Worm (Caenorhabditis elegans): ENCODE data around the gene ampd-1.

ampd-1 gene

DNA sequence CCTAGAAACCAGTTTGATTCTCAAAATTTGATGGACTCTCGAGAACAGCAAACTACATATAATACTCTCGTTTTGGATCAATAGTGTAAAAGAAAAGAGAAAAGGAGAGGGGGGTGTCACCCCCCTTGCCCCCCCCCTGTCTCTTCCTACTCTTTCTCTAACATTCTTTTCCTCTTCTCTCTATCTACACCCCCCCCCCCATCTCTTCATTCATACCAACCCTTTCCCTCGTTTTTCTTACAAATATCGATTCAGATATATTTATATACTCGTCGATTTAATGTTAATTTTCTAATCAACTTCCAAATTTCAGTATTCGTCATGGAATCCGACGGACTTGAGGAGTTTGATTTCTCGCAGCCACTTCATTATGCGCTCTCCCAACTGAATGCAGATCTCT, 28.0 kb downstream of the ampd-1 start, which contains the start of gene EGAP2.1:
Gene EGAP2.1, plus strand, starts transcription at position 301 of the 400 bp plus-strand sequence.
- TF ChIP-seq pax-3 (tag; optimal IDR thresholded peaks at IDR 0.05) (no peak), blmp-1 (tag; optimal IDR thresholded peaks at IDR 0.05) (peak; percentile 4)

ce11 chrII:5234728-5235127, 31.6 kb downstream of the ampd-1 start:
- no peak for TF ChIP-seq unc-98 (GFP tag; IDR thresholded peaks at IDR 0.05)
- TF ChIP-seq elt-2 (tag; optimal IDR thresholded peaks at IDR 0.05), result peak; percentile 87
- TF ChIP-seq fkh-10 (GFP tag; optimal IDR thresholded peaks at IDR 0.05), result no peak
- TF ChIP-seq ceh-90 (tag; optimal IDR thresholded peaks at IDR 0.05), result no peak
- TF ChIP-seq lsy-2 (tag; optimal IDR thresholded peaks at IDR 0.05), result no peak
- no peak for TF ChIP-seq Y116A8C.19 (tag; optimal IDR thresholded peaks at IDR 0.05; ENCODE audit: borderline replicate concordance)
- no peak for TF ChIP-seq fkh-4 (tag; optimal IDR thresholded peaks at IDR 0.05; ENCODE audit: borderline replicate concordance)
- TF ChIP-seq skn-1 (tag; optimal IDR thresholded peaks at IDR 0.05), result no peak
- TF ChIP-seq snu-23 (GFP tag; optimal IDR thresholded peaks at IDR 0.05), result no peak
- TF ChIP-seq lin-35 (GFP tag; optimal IDR thresholded peaks at IDR 0.05), result peak in 1 of 2 experiments; percentile 24
- no peak for TF ChIP-seq ztf-11 (tag; optimal IDR thresholded peaks at IDR 0.05)
- TF ChIP-seq efl-1 (optimal IDR thresholded peaks at IDR 0.05), result no peak
- TF ChIP-seq efl-1 (GFP tag; optimal IDR thresholded peaks at IDR 0.05 in 1 of 2), result peak in 1 of 2 experiments; percentile 39
- TF ChIP-seq nhr-237 (tag; optimal IDR thresholded peaks at IDR 0.05), result no peak
- TF ChIP-seq lin-13 (GFP tag; optimal IDR thresholded peaks at IDR 0.05), result no peak
- TF ChIP-seq xbp-1 (tag; optimal IDR thresholded peaks at IDR 0.05), result no peak
- TF ChIP-seq egl-27 (tag; optimal IDR thresholded peaks at IDR 0.05), result no peak

DNA sequence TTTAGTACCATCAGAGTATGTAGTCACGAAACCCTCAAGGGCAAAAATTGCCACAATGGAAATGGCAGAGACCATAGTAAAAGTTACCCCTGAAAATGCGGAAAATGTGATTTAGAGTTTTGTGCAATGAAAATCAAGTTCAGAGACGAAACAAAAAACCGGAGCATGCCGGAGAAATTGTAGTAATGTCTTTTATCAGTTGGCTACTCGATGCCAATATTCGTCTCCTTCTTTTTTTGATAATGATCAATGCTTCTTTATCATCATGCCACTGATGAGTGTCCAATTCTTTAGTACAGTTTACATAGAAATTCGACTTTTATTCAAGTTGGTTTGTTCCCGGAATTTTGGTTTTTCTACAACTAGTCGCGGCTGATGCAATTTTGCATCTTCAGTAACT, 32.6 kb downstream of the ampd-1 start, which contains the start of gene pho-1:
Gene pho-1, minus strand, starts transcription at position 89 of the 400 bp plus-strand sequence.
- TF ChIP-seq efl-1 (optimal IDR thresholded peaks at IDR 0.05), result no peak
- TF ChIP-seq efl-1 (GFP tag; optimal IDR thresholded peaks at IDR 0.05 in 1 of 2), result peak in 1 of 2 experiments; percentile 29
- no peak for TF ChIP-seq unc-30 (tag; optimal IDR thresholded peaks at IDR 0.05)
- TF ChIP-seq Y116A8C.19 (tag; optimal IDR thresholded peaks at IDR 0.05; ENCODE audit: borderline replicate concordance), result no peak
- no peak for TF ChIP-seq tbx-2 (tag; optimal IDR thresholded peaks at IDR 0.05)
- no peak for TF ChIP-seq unc-86 (tag; optimal IDR thresholded peaks at IDR 0.05)
- TF ChIP-seq elt-2 (tag; optimal IDR thresholded peaks at IDR 0.05), result peak; percentile 62
- no peak for TF ChIP-seq nhr-28 (tag; optimal IDR thresholded peaks at IDR 0.05)
- TF ChIP-seq nhr-20 (tag; optimal IDR thresholded peaks at IDR 0.05), result no peak
- TF ChIP-seq lin-35 (GFP tag; optimal IDR thresholded peaks at IDR 0.05), result no peak

ce11 chrII:5237699-5238098, 34.6 kb downstream of the ampd-1 start:
- TF ChIP-seq hlh-17 (GFP tag; optimal IDR thresholded peaks at IDR 0.05; ENCODE audit: borderline replicate concordance), result no peak
- TF ChIP-seq egl-13 (tag; optimal IDR thresholded peaks at IDR 0.05), result no peak
- no peak for TF ChIP-seq ets-5 (GFP tag; IDR thresholded peaks at IDR 0.05)
- TF ChIP-seq mdl-1 (tag; optimal IDR thresholded peaks at IDR 0.05), result peak in 1 of 2 experiments; percentile 27
- TF ChIP-seq efl-3 (GFP tag; optimal IDR thresholded peaks at IDR 0.05), result no peak
- no peak for TF ChIP-seq hlh-4 (tag; optimal IDR thresholded peaks at IDR 0.05)
- peak in 1 of 2 experiments; percentile 21 for TF ChIP-seq lsy-2 (tag; optimal IDR thresholded peaks at IDR 0.05)
- TF ChIP-seq nhr-19 (GFP tag; conservative IDR thresholded peaks at IDR 0.05), result peak; percentile 44
- peak; percentile 20 for TF ChIP-seq swsn-7 (tag; optimal IDR thresholded peaks at IDR 0.05)
- TF ChIP-seq tlp-1 (tag; optimal IDR thresholded peaks at IDR 0.05), result no peak
- TF ChIP-seq rnt-1 (tag; optimal IDR thresholded peaks at IDR 0.05), result peak; percentile 43
- no peak for TF ChIP-seq Y116A8C.19 (tag; optimal IDR thresholded peaks at IDR 0.05; ENCODE audit: borderline replicate concordance)
- TF ChIP-seq irx-1 (tag; optimal IDR thresholded peaks at IDR 0.05), result no peak
- TF ChIP-seq lin-39 (tag; optimal IDR thresholded peaks at IDR 0.05), result no peak
- no peak for TF ChIP-seq mef-2 (tag; optimal IDR thresholded peaks at IDR 0.05)
- TF ChIP-seq aha-1 (tag; optimal IDR thresholded peaks at IDR 0.05), result no peak
- TF ChIP-seq mab-9 (GFP tag; IDR thresholded peaks at IDR 0.05), result no peak
- no peak for TF ChIP-seq ceh-63 (GFP tag; optimal IDR thresholded peaks at IDR 0.05)
- TF ChIP-seq nhr-12 (tag; optimal IDR thresholded peaks at IDR 0.05), result no peak
- no peak for TF ChIP-seq ama-1 (optimal IDR thresholded peaks at IDR 0.05)
- TF ChIP-seq pqm-1 (tag; optimal IDR thresholded peaks at IDR 0.05), result no peak
- TF ChIP-seq nhr-90 (tag; optimal IDR thresholded peaks at IDR 0.05; ENCODE audit: poor library complexity), result peak; percentile 21
- no peak for TF ChIP-seq C04F5.9 (tag; optimal IDR thresholded peaks at IDR 0.05)
- TF ChIP-seq egl-27 (tag; optimal IDR thresholded peaks at IDR 0.05), result no peak
- no peak for TF ChIP-seq lin-15B (tag; optimal IDR thresholded peaks at IDR 0.05)
- no peak for TF ChIP-seq nhr-77 (tag; optimal IDR thresholded peaks at IDR 0.05)
- TF ChIP-seq zip-4 (GFP tag; optimal IDR thresholded peaks at IDR 0.05), result no peak
